Worm (Caenorhabditis elegans) whole organism, L4/young adult: ENCODE measurements around the gene nos-3.

Experiments used
- dao-5 ChIP-seq: sonication (generic microtip); optimal IDR thresholded peaks from 2 replicates; lab custom pipeline; 2016; ENCODE audit warnings: missing genotype, missing genetic modification characterization, moderate library complexity, missing compliant biosample characterization
- him-1 ChIP-seq: sonication (generic microtip); optimal IDR thresholded peaks from 2 replicates; lab custom pipeline; 2016; ENCODE audit warnings: missing genotype, missing genetic modification reagents, missing genetic modification characterization, missing compliant biosample characterization

DNA sequence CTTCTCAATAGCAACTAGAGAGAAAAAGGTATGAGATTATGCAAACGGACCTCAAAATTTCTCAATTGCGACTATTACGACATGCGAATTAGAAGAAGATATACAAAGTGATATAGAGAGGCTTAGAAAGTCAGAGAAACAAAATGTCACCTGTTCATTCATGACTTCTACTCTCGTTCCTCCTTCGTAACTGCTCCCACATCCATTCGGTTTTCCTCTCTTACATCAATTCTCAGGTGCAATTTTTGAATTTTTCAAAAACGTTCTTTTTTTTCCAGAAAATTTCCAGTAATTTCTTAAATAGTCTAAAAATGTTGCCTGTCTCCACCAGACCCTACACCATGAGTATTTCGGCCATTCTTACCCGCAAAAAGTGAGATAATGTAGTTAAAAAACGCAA, 18.6 kb downstream of the nos-3 start:
- TF ChIP-seq him-1 (tag; lab: Kevin White, UChicago) (no peak), dao-5 (tag; lab: Kevin White, UChicago) (no peak)
